Fruit fly (Drosophila melanogaster): ENCODE results near the gene CG9452.

- no peak for TF ChIP-seq CG8478 (optimal IDR thresholded peaks at IDR 0.05)
- no peak for TF ChIP-seq CTCF (optimal IDR thresholded peaks at IDR 0.05)
These were observed 4.3 kb downstream of the CG9452 start for dm6 chr3L:19499334-19499733.

Measured in S2 (cell line).